Fruit fly (Drosophila melanogaster) Kc167 (cell line): ENCODE results near the gene CG12883.

Experiments
- h ChIP-seq: fragments of >200 bp; optimal IDR thresholded peaks from 3 replicates; lab custom pipeline; 2018; ENCODE audit warnings: missing external identifiers
- insv ChIP-seq: fragments of >200 bp; optimal IDR thresholded peaks from 3 replicates; lab custom pipeline; 2018; ENCODE audit warnings: missing external identifiers
- psq ChIP-seq: fragments of >200 bp; optimal IDR thresholded peaks from 2 replicates; lab custom pipeline; 2017; ENCODE audit warnings: missing external identifiers

DNA sequence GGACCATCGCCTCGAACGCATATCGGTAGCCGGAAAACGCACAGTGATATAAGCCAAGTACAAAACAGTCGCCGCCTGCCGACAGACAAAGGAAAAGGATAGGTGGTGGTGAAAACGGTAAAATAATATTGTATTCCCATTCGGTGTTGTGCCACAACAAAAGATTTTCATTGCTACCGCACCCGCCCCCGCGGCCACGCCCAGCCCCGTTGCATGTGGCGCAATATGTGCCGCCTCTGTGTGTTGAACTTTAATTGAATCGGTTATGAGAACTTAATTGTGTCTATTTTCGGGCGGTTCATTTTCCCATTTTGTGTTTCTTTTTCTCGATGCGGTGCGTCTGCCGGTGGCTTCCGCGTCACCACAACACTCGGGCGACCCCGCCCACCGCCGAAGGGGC is 42.4 kb upstream of the CG12883 start:
- TF ChIP-seq h (lab: Kevin White, UChicago), result no peak
- no peak for TF ChIP-seq psq (lab: Kevin White, UChicago)
- no peak for TF ChIP-seq insv (lab: Kevin White, UChicago)
